Fruit fly (Drosophila melanogaster) whole organism, embryonic: ENCODE data around the gene Zw.

ENCODE experiments used
- Adf1 ChIP-seq: fragments of 200-800 bp; sonication (Bioruptor generic); IDR thresholded peaks from 2 replicates; pipeline ENCODE4 v1.3.6; 2022; ENCODE audit warnings: missing biosample characterization, missing genetic modification characterization
- Atf6 ChIP-seq: fragments of 200-800 bp; sonication (Bioruptor generic); IDR thresholded peaks from 2 replicates; pipeline ENCODE4 v1.3.6; 2022; ENCODE audit warnings: missing biosample characterization, missing genetic modification characterization
- Bdp1 ChIP-seq: fragments of 200-800 bp; sonication (Bioruptor generic); optimal IDR thresholded peaks from 3 replicates; lab custom pipeline; 2016; ENCODE audit warnings: missing biosample characterization, missing genetic modification characterization
- CG11085 ChIP-seq: fragments of 200-800 bp; sonication (Bioruptor generic); IDR thresholded peaks from 2 replicates; pipeline ENCODE4 v1.3.6; 2022; ENCODE audit warnings: missing biosample characterization, missing genetic modification characterization
- CG12071 ChIP-seq: fragments of 200-800 bp; sonication (Bioruptor generic); optimal IDR thresholded peaks from 3 replicates; lab custom pipeline; 2018; ENCODE audit warnings: missing biosample characterization, mild to moderate bottlenecking, missing genetic modification characterization
- CG12219 ChIP-seq: fragments of 200-800 bp; sonication (Bioruptor generic); optimal IDR thresholded peaks from 3 replicates; lab custom pipeline; 2018; ENCODE audit warnings: missing biosample characterization, mild to moderate bottlenecking, missing genetic modification characterization
- CG12744 ChIP-seq: fragments of 200-800 bp; sonication (Bioruptor generic); optimal IDR thresholded peaks from 2 replicates; lab custom pipeline; 2016; ENCODE audit warnings: missing biosample characterization, missing genetic modification characterization
- CG12769 ChIP-seq: fragments of 200-800 bp; sonication (Bioruptor generic); optimal IDR thresholded peaks from 2 replicates; lab custom pipeline; 2019; ENCODE audit warnings: missing biosample characterization, mild to moderate bottlenecking, missing genetic modification characterization, moderate library complexity
- CG13775 ChIP-seq: fragments of 200-800 bp; sonication (Bioruptor generic); optimal IDR thresholded peaks from 3 replicates; lab custom pipeline; 2017; ENCODE audit warnings: missing biosample characterization, mild to moderate bottlenecking, missing genetic modification characterization
- CG1529 ChIP-seq: fragments of 200-800 bp; sonication (Bioruptor generic); optimal IDR thresholded peaks from 3 replicates; lab custom pipeline; 2018; ENCODE audit warnings: missing biosample characterization, missing genetic modification characterization
- CG16813 ChIP-seq: fragments of 200-800 bp; sonication (Bioruptor generic); IDR thresholded peaks from 3 replicates; pipeline ENCODE4 v1.3.6; 2022; ENCODE audit warnings: missing biosample characterization, missing genetic modification characterization; ENCODE audit not compliant: partially characterized antibody
- CG18011 ChIP-seq: fragments of 200-800 bp; sonication (Bioruptor generic); optimal IDR thresholded peaks from 2 replicates; lab custom pipeline; 2017; ENCODE audit warnings: missing biosample characterization, missing genetic modification characterization, mild to moderate bottlenecking, moderate library complexity, missing genotype
- CG1832 ChIP-seq: fragments of 200-800 bp; sonication (Bioruptor generic); optimal IDR thresholded peaks from 2 replicates; lab custom pipeline; 2017; ENCODE audit warnings: missing biosample characterization, mild to moderate bottlenecking, missing genetic modification characterization, inconsistent platforms
- CG3065 ChIP-seq: fragments of 200-800 bp; sonication (Bioruptor generic); optimal IDR thresholded peaks from 2 replicates; lab custom pipeline; 2016; ENCODE audit warnings: missing biosample characterization, missing genetic modification characterization
- CG34224 ChIP-seq: fragments of 200-800 bp; sonication (Bioruptor generic); IDR thresholded peaks from 3 replicates; pipeline ENCODE4 v1.3.6; 2022; ENCODE audit warnings: missing biosample characterization, missing genetic modification characterization; ENCODE audit not compliant: partially characterized antibody
- CG6791 ChIP-seq: fragments of 200-800 bp; sonication (Bioruptor generic); IDR thresholded peaks from 3 replicates; pipeline ENCODE4 v1.3.6; 2022; ENCODE audit warnings: missing biosample characterization, missing genetic modification characterization; ENCODE audit not compliant: partially characterized antibody
- D19A ChIP-seq: fragments of 200-800 bp; optimal IDR thresholded peaks from 3 replicates; lab custom pipeline; 2019; ENCODE audit warnings: missing biosample characterization, mild to moderate bottlenecking, missing genetic modification characterization, moderate library complexity
- HLH4C ChIP-seq: fragments of 200-800 bp; sonication (Bioruptor generic); IDR thresholded peaks from 3 replicates; pipeline ENCODE4 v1.3.6; 2022; ENCODE audit warnings: missing biosample characterization, missing genetic modification characterization; ENCODE audit not compliant: partially characterized antibody
- Kr ChIP-seq: fragments of 200-800 bp; sonication (Bioruptor generic); optimal IDR thresholded peaks from 2 replicates; lab custom pipeline; 2017; ENCODE audit warnings: missing biosample characterization, mild to moderate bottlenecking, missing genetic modification characterization
- MESR4 ChIP-seq: fragments of 200-800 bp; sonication (Bioruptor generic); optimal IDR thresholded peaks from 2 replicates; lab custom pipeline; 2018; ENCODE audit warnings: missing biosample characterization, mild to moderate bottlenecking, missing genetic modification characterization, moderate library complexity
- Oaz ChIP-seq: fragments of 200-800 bp; sonication (Bioruptor generic); IDR thresholded peaks from 2 replicates; pipeline ENCODE4 v1.3.6; 2022; ENCODE audit warnings: missing biosample characterization, missing genetic modification characterization
- Opbp ChIP-seq: fragments of 200-800 bp; sonication (Bioruptor generic); IDR thresholded peaks from 3 replicates; pipeline ENCODE4 v1.3.6; 2022; ENCODE audit warnings: missing biosample characterization, missing genetic modification characterization; ENCODE audit not compliant: partially characterized antibody
- Pdp1 ChIP-seq, 2 experiments: fragments of 200-800 bp; sonication (Bioruptor generic); optimal IDR thresholded peaks; 3 replicates each; lab custom pipeline; 2016; ENCODE audit warnings: missing biosample characterization in 2 of 2, missing genetic modification characterization in 2 of 2, mild to moderate bottlenecking in 1 of 2, moderate library complexity in 1 of 2
- Poxn ChIP-seq: fragments of 200-800 bp; sonication (Bioruptor generic); IDR thresholded peaks from 2 replicates; pipeline ENCODE4 v1.3.6; 2022; ENCODE audit warnings: missing biosample characterization, missing genetic modification characterization
- Ptx1 ChIP-seq: fragments of 200-800 bp; sonication (Bioruptor generic); IDR thresholded peaks from 2 replicates; pipeline ENCODE4 v1.3.6; 2022; ENCODE audit warnings: missing biosample characterization, missing genetic modification characterization
- Scr ChIP-seq: fragments of 200-800 bp; sonication (Bioruptor generic); IDR thresholded peaks from 2 replicates; pipeline ENCODE4 v1.3.6; 2022; ENCODE audit warnings: missing biosample characterization, missing genetic modification characterization; ENCODE audit not compliant: partially characterized antibody
- amos ChIP-seq: fragments of 200-800 bp; sonication (Bioruptor generic); IDR thresholded peaks from 2 replicates; pipeline ENCODE4 v1.3.6; 2022; ENCODE audit warnings: missing biosample characterization, missing genetic modification characterization; ENCODE audit not compliant: partially characterized antibody
- ap ChIP-seq: fragments of 200-800 bp; sonication (Bioruptor generic); IDR thresholded peaks from 2 replicates; pipeline ENCODE4 v1.3.6; 2022; ENCODE audit warnings: missing biosample characterization, missing genetic modification characterization
- ase ChIP-seq: fragments of 200-800 bp; sonication (Bioruptor generic); IDR thresholded peaks from 3 replicates; pipeline ENCODE4 v1.3.6; 2022; ENCODE audit warnings: missing biosample characterization, missing genetic modification characterization
- bbx ChIP-seq: fragments of 200-800 bp; sonication (Bioruptor generic); IDR thresholded peaks from 2 replicates; pipeline ENCODE4 v1.3.6; 2022; ENCODE audit warnings: missing biosample characterization, missing genetic modification characterization; ENCODE audit not compliant: partially characterized antibody
- bowl ChIP-seq: fragments of 200-800 bp; sonication (Bioruptor generic); IDR thresholded peaks from 2 replicates; pipeline ENCODE4 v1.3.6; 2022; ENCODE audit warnings: missing biosample characterization, missing genetic modification characterization
- crp ChIP-seq, 2 experiments: fragments of 200-800 bp; sonication (Bioruptor generic); optimal IDR thresholded peaks; 2 replicates in 1 of 2; 3 replicates in 1 of 2; lab custom pipeline; 2017; ENCODE audit warnings: missing biosample characterization in 2 of 2, missing genetic modification characterization in 2 of 2, mild to moderate bottlenecking in 1 of 2, moderate library complexity in 1 of 2
- disco-r ChIP-seq: fragments of 200-800 bp; sonication (Bioruptor generic); optimal IDR thresholded peaks from 2 replicates; lab custom pipeline; 2016; ENCODE audit warnings: missing biosample characterization, missing genetic modification characterization
- dpn ChIP-seq, 2 experiments: fragments of 200-800 bp; sonication (Bioruptor generic); optimal IDR thresholded peaks; 3 replicates each; lab custom pipeline; 2016; ENCODE audit warnings: missing biosample characterization in 2 of 2, missing genetic modification characterization in 2 of 2
- dysf ChIP-seq: fragments of 200-800 bp; sonication (Bioruptor generic); IDR thresholded peaks from 3 replicates; pipeline ENCODE4 v1.3.6; 2022; ENCODE audit warnings: missing biosample characterization, missing genetic modification characterization
- gem ChIP-seq: fragments of 200-800 bp; sonication (Bioruptor generic); optimal IDR thresholded peaks from 2 replicates; lab custom pipeline; 2019; ENCODE audit warnings: missing biosample characterization, mild to moderate bottlenecking, missing genetic modification characterization, moderate library complexity
- hb ChIP-seq: fragments of 200-800 bp; sonication (Bioruptor generic); IDR thresholded peaks from 3 replicates; pipeline ENCODE4 v1.3.6; 2022; ENCODE audit warnings: missing biosample characterization, missing genetic modification characterization; ENCODE audit not compliant: partially characterized antibody
- hbn ChIP-seq: fragments of 200-800 bp; sonication (Bioruptor generic); IDR thresholded peaks from 2 replicates; pipeline ENCODE4 v1.3.6; 2022; ENCODE audit warnings: missing biosample characterization, missing genetic modification characterization; ENCODE audit not compliant: partially characterized antibody
- hth ChIP-seq: fragments of >200 bp; optimal IDR thresholded peaks from 2 replicates; lab custom pipeline; 2017; ENCODE audit warnings: inconsistent platforms
- kay ChIP-seq: fragments of 200-800 bp; sonication (Bioruptor generic); optimal IDR thresholded peaks from 2 replicates; lab custom pipeline; 2016; ENCODE audit warnings: missing biosample characterization, missing genetic modification characterization
- lov ChIP-seq, 2 experiments: fragments of 200-800 bp in 1 of 2; fragments of >200 bp in 1 of 2; sonication (Bioruptor generic) in 1 of 2; IDR thresholded peaks in 1 of 2; optimal IDR thresholded peaks in 1 of 2; 2 replicates in 1 of 2; 3 replicates in 1 of 2; pipeline versions ENCODE4 v1.3.6 to Lab custom; 2017 to 2022; ENCODE audit warnings: missing biosample characterization in 1 of 2, missing genetic modification characterization in 1 of 2
- pfk ChIP-seq: fragments of 200-800 bp; sonication (Bioruptor generic); optimal IDR thresholded peaks from 2 replicates; lab custom pipeline; 2018; ENCODE audit warnings: missing biosample characterization, mild to moderate bottlenecking, missing genetic modification characterization, moderate library complexity
- pzg ChIP-seq: fragments of 200-800 bp; sonication (Bioruptor generic); optimal IDR thresholded peaks from 3 replicates; lab custom pipeline; 2018; ENCODE audit warnings: missing biosample characterization, mild to moderate bottlenecking, missing genetic modification characterization, moderate library complexity
- seq ChIP-seq: fragments of 200-800 bp; sonication (Bioruptor generic); IDR thresholded peaks from 2 replicates; pipeline ENCODE4 v1.3.6; 2022; ENCODE audit warnings: missing biosample characterization, missing genetic modification characterization
- sna ChIP-seq: fragments of 200-800 bp; sonication (Bioruptor generic); IDR thresholded peaks from 2 replicates; pipeline ENCODE4 v1.3.6; 2022; ENCODE audit warnings: missing biosample characterization, missing genetic modification characterization; ENCODE audit not compliant: partially characterized antibody
- trem ChIP-seq: fragments of 200-800 bp; optimal IDR thresholded peaks from 3 replicates; lab custom pipeline; 2019; ENCODE audit warnings: missing biosample characterization, mild to moderate bottlenecking, missing genetic modification characterization, moderate library complexity
- wdn ChIP-seq: fragments of 200-800 bp; sonication (Bioruptor generic); IDR thresholded peaks from 2 replicates; pipeline ENCODE4 v1.3.6; 2022; ENCODE audit warnings: missing biosample characterization, missing genetic modification characterization
- wek ChIP-seq: fragments of 200-800 bp; sonication (Bioruptor generic); optimal IDR thresholded peaks from 3 replicates; lab custom pipeline; 2018; ENCODE audit warnings: missing biosample characterization, mild to moderate bottlenecking, missing genetic modification characterization, moderate library complexity

Zw gene

dm6 chrX:19618183-19618740 lies 48.8 kb upstream of the Zw start, which contains the start of the genes Pstk and Tim9b:
Gene Pstk, minus strand, starts transcription at chrX:19618537.
Gene Tim9b, minus strand, starts transcription at chrX:19618537.
- no peak for TF ChIP-seq Bdp1
- peak; percentile 17 to 85 for TF ChIP-seq crp (GFP tag; optimal IDR thresholded peaks at IDR 0.05; lab: Kevin White, UChicago)
- no peak for TF ChIP-seq wek
- peak; percentile 64 for TF ChIP-seq Scr (GFP tag; lab: Robert Waterston, UW)
- no peak for TF ChIP-seq ase (GFP tag; lab: Robert Waterston, UW)
- TF ChIP-seq CG34224 (GFP tag; lab: Robert Waterston, UW) = peak; percentile 62
- TF ChIP-seq HLH4C (GFP tag; lab: Robert Waterston, UW) = peak; percentile 66
- TF ChIP-seq bowl = no peak
- TF ChIP-seq CG12744 (GFP tag; lab: Kevin White, UChicago) = no peak
- peak; percentile 28 for TF ChIP-seq pfk (GFP tag; lab: Kevin White, UChicago)
- TF ChIP-seq hb (GFP tag; lab: Robert Waterston, UW) = peak; percentile 58; the same call in 2 of the 3 replicates
- TF ChIP-seq trem (tag; lab: Kevin White, UChicago) = no peak
- TF ChIP-seq disco-r = no peak
- peak; percentile 45; the same call in 1 of the 3 replicates for TF ChIP-seq CG16813
- no peak for TF ChIP-seq wdn (GFP tag; lab: Robert Waterston, UW)
- no peak for TF ChIP-seq CG13775 (GFP tag; lab: Kevin White, UChicago)
- TF ChIP-seq seq (GFP tag; lab: Robert Waterston, UW) = no peak
- no peak for TF ChIP-seq CG12071
- TF ChIP-seq D19A (tag; lab: Kevin White, UChicago) = no peak
- no peak for TF ChIP-seq CG11085 (GFP tag; lab: Robert Waterston, UW)
- TF ChIP-seq pzg (GFP tag; lab: Kevin White, UChicago) = peak; percentile 38
- no peak for TF ChIP-seq Atf6
- no peak for TF ChIP-seq Ptx1 (GFP tag; lab: Robert Waterston, UW)
- TF ChIP-seq amos (GFP tag; lab: Robert Waterston, UW) = peak; percentile 48; the same call in 1 of the 2 replicates
- TF ChIP-seq hbn (GFP tag; lab: Robert Waterston, UW) = peak; percentile 49
- TF ChIP-seq Adf1 = no peak
- 0 out of 2 replicates have a peak, but pooled peaks have one; percentile 46 for TF ChIP-seq sna (GFP tag; lab: Robert Waterston, UW)
- no peak for TF ChIP-seq CG1832
- no peak for TF ChIP-seq CG12219
- peak; percentile 77 for TF ChIP-seq CG6791 (GFP tag; lab: Robert Waterston, UW)
- peak; percentile 59; the same call in 2 of the 3 replicates for TF ChIP-seq Opbp
- no peak for TF ChIP-seq Kr
- no peak for TF ChIP-seq gem
- TF ChIP-seq CG18011 = no peak
- no peak for TF ChIP-seq CG1529 (GFP tag; lab: Kevin White, UChicago)
- TF ChIP-seq bbx (GFP tag; lab: Robert Waterston, UW) = peak; percentile 73
- TF ChIP-seq MESR4 (GFP tag; lab: Kevin White, UChicago) = peak; percentile 46
- no peak for TF ChIP-seq hth (lab: Kevin White, UChicago)
- no peak for TF ChIP-seq Oaz (GFP tag; lab: Robert Waterston, UW)
- no peak for TF ChIP-seq kay
- peak in 1 of 2 experiments; percentile 93 for TF ChIP-seq Pdp1 (GFP tag; optimal IDR thresholded peaks at IDR 0.05; lab: Kevin White, UChicago)
- no peak for TF ChIP-seq CG3065 (GFP tag; lab: Kevin White, UChicago)
- TF ChIP-seq lov (optimal IDR thresholded peaks at IDR 0.05; lab: Kevin White, UChicago) = no peak
- no peak for TF ChIP-seq lov (GFP tag; IDR thresholded peaks at IDR 0.05; lab: Robert Waterston, UW)
- no peak for TF ChIP-seq Poxn (GFP tag; lab: Robert Waterston, UW)
- no peak for TF ChIP-seq dysf (GFP tag; lab: Robert Waterston, UW)
- TF ChIP-seq dpn (GFP tag; optimal IDR thresholded peaks at IDR 0.05; lab: Kevin White, UChicago) = no peak
- TF ChIP-seq ap = no peak
- TF ChIP-seq CG12769 (tag; lab: Kevin White, UChicago) = no peak
